Fruit fly (Drosophila melanogaster): ENCODE results near the gene CrebA.

The CrebA gene

dm6 chr3L:15510787-15511186 lies 24.4 kb upstream of the CrebA start, which contains the start of gene MsrA (continued):
- TF ChIP-seq CG3163 (GFP tag; optimal IDR thresholded peaks at IDR 0.05), result peak; percentile 59
- peak; percentile 28 for TF ChIP-seq CG34376 (GFP tag; optimal IDR thresholded peaks at IDR 0.05)
- TF ChIP-seq CG31365 (tag; optimal IDR thresholded peaks at IDR 0.05), result no peak
- no peak for TF ChIP-seq rib (GFP tag; IDR thresholded peaks at IDR 0.05)
- no peak for TF ChIP-seq CG11696 (GFP tag; IDR thresholded peaks at IDR 0.05)
- TF ChIP-seq nom (GFP tag; optimal IDR thresholded peaks at IDR 0.05), result peak; percentile 58
- no peak for TF ChIP-seq CG34224 (GFP tag; IDR thresholded peaks at IDR 0.05; ENCODE audit: partially characterized antibody)
- no peak for TF ChIP-seq CkIIα-i1 (GFP tag; IDR thresholded peaks at IDR 0.05)

- peak; percentile 81 for TF ChIP-seq CG17385 (GFP tag; optimal IDR thresholded peaks at IDR 0.05)
- no peak for TF ChIP-seq CG12104 (GFP tag; optimal IDR thresholded peaks at IDR 0.05)
- TF ChIP-seq stwl (tag; optimal IDR thresholded peaks at IDR 0.05), result no peak
- no peak for TF ChIP-seq H15 (GFP tag; IDR thresholded peaks at IDR 0.05)
- TF ChIP-seq unc-4 (GFP tag; IDR thresholded peaks at IDR 0.05; ENCODE audit: partially characterized antibody), result no peak
- TF ChIP-seq nom (GFP tag; optimal IDR thresholded peaks at IDR 0.05), result peak; percentile 64
- no peak for TF ChIP-seq pfk (GFP tag; optimal IDR thresholded peaks at IDR 0.05)
- 0 out of 4 replicates have a peak, but pooled peaks have one; percentile 48 for TF ChIP-seq chinmo (GFP tag; IDR thresholded peaks at IDR 0.05; ENCODE audit: partially characterized antibody)
- no peak for TF ChIP-seq CG1603 (tag; optimal IDR thresholded peaks at IDR 0.05)
- TF ChIP-seq CG10959 (GFP tag; IDR thresholded peaks at IDR 0.05), result no peak
- TF ChIP-seq bsh (GFP tag; optimal IDR thresholded peaks at IDR 0.05), result no peak
- TF ChIP-seq dmrt99B (tag; optimal IDR thresholded peaks at IDR 0.05), result no peak
- TF ChIP-seq CG14710 (tag; optimal IDR thresholded peaks at IDR 0.05), result peak; percentile 26
- peak; percentile 14 for TF ChIP-seq lbe (GFP tag; optimal IDR thresholded peaks at IDR 0.05)
- TF ChIP-seq Gug (GFP tag; IDR thresholded peaks at IDR 0.05), result no peak
- TF ChIP-seq ac (GFP tag; optimal IDR thresholded peaks at IDR 0.05), result peak; percentile 58
- TF ChIP-seq gcm (GFP tag; optimal IDR thresholded peaks at IDR 0.05), result no peak
- TF ChIP-seq Spps (tag; optimal IDR thresholded peaks at IDR 0.05), result no peak
- TF ChIP-seq CG3838 (GFP tag; optimal IDR thresholded peaks at IDR 0.05), result no peak
- TF ChIP-seq CG4360 (GFP tag; IDR thresholded peaks at IDR 0.05), result no peak
- no peak for TF ChIP-seq MESR4 (GFP tag; optimal IDR thresholded peaks at IDR 0.05)
- TF ChIP-seq Ptx1 (GFP tag; IDR thresholded peaks at IDR 0.05), result no peak
- TF ChIP-seq shn (GFP tag; optimal IDR thresholded peaks at IDR 0.05), result no peak
- no peak for TF ChIP-seq CG17612 (GFP tag; IDR thresholded peaks at IDR 0.05)
- no peak for TF ChIP-seq HmgD (GFP tag; optimal IDR thresholded peaks at IDR 0.05)
- no peak for TF ChIP-seq CG17328 (GFP tag; IDR thresholded peaks at IDR 0.05)
- TF ChIP-seq CG15514 (GFP tag; optimal IDR thresholded peaks at IDR 0.05), result peak; percentile 60
- no peak for TF ChIP-seq CG3995 (GFP tag; optimal IDR thresholded peaks at IDR 0.05)
- TF ChIP-seq CG11695 (GFP tag; IDR thresholded peaks at IDR 0.05), result no peak
- no peak for TF ChIP-seq sd (tag; optimal IDR thresholded peaks at IDR 0.05)
- no peak for TF ChIP-seq CG3163 (GFP tag; optimal IDR thresholded peaks at IDR 0.05)
- peak; percentile 10 to 68 for TF ChIP-seq Trl (optimal IDR thresholded peaks at IDR 0.05)
- TF ChIP-seq Trl (GFP tag; optimal IDR thresholded peaks at IDR 0.05), result no peak
- TF ChIP-seq CG15479 (GFP tag; optimal IDR thresholded peaks at IDR 0.05), result peak; percentile 32
- peak; percentile 13 for TF ChIP-seq CG2712 (tag; optimal IDR thresholded peaks at IDR 0.05)
- no peak for TF ChIP-seq CG17361 (GFP tag; IDR thresholded peaks at IDR 0.05)
- no peak for TF ChIP-seq CG2202 (tag; optimal IDR thresholded peaks at IDR 0.05)
- TF ChIP-seq tll (GFP tag; optimal IDR thresholded peaks at IDR 0.05), result peak in 1 of 2 experiments; percentile 61
- TF ChIP-seq inv (GFP tag; IDR thresholded peaks at IDR 0.05; ENCODE audit: partially characterized antibody), result no peak
- no peak for TF ChIP-seq Fer3 (tag; optimal IDR thresholded peaks at IDR 0.05)
- peak; percentile 47 for TF ChIP-seq Blimp-1 (GFP tag; optimal IDR thresholded peaks at IDR 0.05)
- TF ChIP-seq CG6765 (GFP tag; optimal IDR thresholded peaks at IDR 0.05), result no peak
These were observed 23.4 kb upstream of the CrebA start for dm6 chr3L:15511688-15512250.

Data from whole organism, embryonic.